Worm (Caenorhabditis elegans): Measurements from ENCODE around the gene F54B8.4.

ce11 chrV:15824866-15825265 is 8.7 kb downstream of the F54B8.4 start, which contains the start of gene srbc-50:
- no peak for TF ChIP-seq nhr-25 (tag; optimal IDR thresholded peaks at IDR 0.05; ENCODE audit: borderline replicate concordance, insufficient read depth)
- TF ChIP-seq Y75B8A.6 (GFP tag; IDR thresholded peaks at IDR 0.05), result no peak
- TF ChIP-seq nhr-77 (tag; optimal IDR thresholded peaks at IDR 0.05), result no peak
- TF ChIP-seq ceh-82 (tag; optimal IDR thresholded peaks at IDR 0.05), result no peak
- no peak for TF ChIP-seq pqm-1 (tag; optimal IDR thresholded peaks at IDR 0.05)
- no peak for TF ChIP-seq tag-97 (GFP tag; IDR thresholded peaks at IDR 0.05)
- TF ChIP-seq tra-1 (GFP tag; IDR thresholded peaks at IDR 0.05), result no peak
- TF ChIP-seq nhr-11 (tag; optimal IDR thresholded peaks at IDR 0.05), result no peak
- TF ChIP-seq ceh-28 (tag; optimal IDR thresholded peaks at IDR 0.05), result no peak

All from whole organism, L4 larva.